Fruit fly (Drosophila melanogaster): ENCODE results near the gene CG31639.

The CG31639 gene

dm6 chr2L:6118212-6118611 lies 36.7 kb downstream of the CG31639 start, which contains the start of gene CG31642:
Gene CG31642 (plus strand): TSS chr2L:6118512.
- TF ChIP-seq CG15710 (tag; optimal IDR thresholded peaks at IDR 0.05) (no peak), CG9948 (tag; optimal IDR thresholded peaks at IDR 0.05) (no peak), Snoo (tag; optimal IDR thresholded peaks at IDR 0.05) (no peak), Pif1A (GFP tag; optimal IDR thresholded peaks at IDR 0.05) (no peak), Ets98B (GFP tag; IDR thresholded peaks at IDR 0.05) (no peak), CG14655 (GFP tag; optimal IDR thresholded peaks at IDR 0.05) (no peak), fd96Ca (GFP tag; IDR thresholded peaks at IDR 0.05) (no peak), EcR (GFP tag; optimal IDR thresholded peaks at IDR 0.05) (no peak), CG10348 (GFP tag; IDR thresholded peaks at IDR 0.05) (no peak), Pif1B (GFP tag; optimal IDR thresholded peaks at IDR 0.05) (no peak), CG8159 (tag; optimal IDR thresholded peaks at IDR 0.05) (no peak), CG13204 (GFP tag; optimal IDR thresholded peaks at IDR 0.05) (no peak), CG17806 (tag; optimal IDR thresholded peaks at IDR 0.05) (no peak), rn (GFP tag; IDR thresholded peaks at IDR 0.05) (no peak), CG4496 (GFP tag; IDR thresholded peaks at IDR 0.05) (no peak), CG12605 (GFP tag; IDR thresholded peaks at IDR 0.05) (no peak), CG8301 (tag; optimal IDR thresholded peaks at IDR 0.05) (no peak)

DNA sequence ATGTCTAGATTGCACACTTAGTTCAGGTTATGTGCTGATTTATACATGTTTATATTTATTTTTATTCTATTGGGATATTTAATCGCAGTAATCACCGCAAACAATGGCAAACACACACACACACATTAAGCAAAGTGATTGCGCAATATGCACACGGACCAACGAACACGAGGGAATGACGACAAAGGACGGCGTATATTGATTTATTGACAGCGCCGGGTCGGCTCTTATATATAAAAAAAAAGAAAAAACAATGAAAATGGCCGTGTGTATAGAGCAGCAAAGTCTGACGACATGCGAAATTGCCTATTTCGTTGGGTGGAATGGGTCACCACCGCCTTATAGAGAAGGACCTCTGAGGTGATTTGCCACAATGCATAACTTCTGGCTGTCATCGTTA lies 44.2 kb downstream of the CG31639 start:
- TF ChIP-seq CG8159 (tag; optimal IDR thresholded peaks at IDR 0.05), result no peak
- TF ChIP-seq EcR (GFP tag; optimal IDR thresholded peaks at IDR 0.05), result no peak
- no peak for TF ChIP-seq CG32121 (GFP tag; IDR thresholded peaks at IDR 0.05)
- TF ChIP-seq CG17806 (tag; optimal IDR thresholded peaks at IDR 0.05), result no peak
- TF ChIP-seq gl (tag; optimal IDR thresholded peaks at IDR 0.05), result no peak
- TF ChIP-seq rn (GFP tag; IDR thresholded peaks at IDR 0.05), result no peak
- TF ChIP-seq CG14655 (GFP tag; optimal IDR thresholded peaks at IDR 0.05), result no peak
- TF ChIP-seq CG12605 (GFP tag; IDR thresholded peaks at IDR 0.05), result no peak
- TF ChIP-seq fd96Ca (GFP tag; IDR thresholded peaks at IDR 0.05), result no peak
- TF ChIP-seq Ets98B (GFP tag; IDR thresholded peaks at IDR 0.05), result no peak
- no peak for TF ChIP-seq D1 (tag; optimal IDR thresholded peaks at IDR 0.05)
- TF ChIP-seq CG34367 (tag; optimal IDR thresholded peaks at IDR 0.05), result no peak
- TF ChIP-seq Pif1B (GFP tag; optimal IDR thresholded peaks at IDR 0.05), result no peak
- no peak for TF ChIP-seq Pif1A (GFP tag; optimal IDR thresholded peaks at IDR 0.05)
- no peak for TF ChIP-seq CG9948 (tag; optimal IDR thresholded peaks at IDR 0.05)
- no peak for TF ChIP-seq CG10348 (GFP tag; IDR thresholded peaks at IDR 0.05)

DNA sequence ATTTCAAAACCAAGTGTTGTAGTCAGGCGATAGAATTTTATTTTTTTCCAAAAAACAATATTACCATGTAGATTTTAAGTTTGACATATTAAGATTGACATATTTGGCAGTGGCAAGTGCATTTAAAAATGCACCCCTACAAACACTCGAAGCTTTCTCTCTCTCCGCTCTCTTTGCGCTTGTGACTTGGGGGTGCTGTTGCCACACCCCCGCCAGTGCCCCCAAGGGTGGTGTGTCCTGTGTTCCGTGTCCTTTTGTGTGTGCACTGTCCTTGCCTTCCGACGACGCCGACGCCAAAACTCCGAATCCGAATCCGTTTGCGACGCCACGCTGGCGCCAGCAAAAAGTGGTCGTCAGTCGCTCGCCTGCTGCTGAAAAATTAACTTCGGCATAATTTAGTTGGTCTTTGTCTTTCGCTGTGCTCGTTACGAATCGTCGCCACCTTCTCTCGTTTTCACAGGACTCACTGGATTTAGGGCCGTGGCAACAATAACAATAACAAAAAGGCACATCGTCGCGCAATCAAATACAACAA lies 45.6 kb downstream of the CG31639 start:
- TF ChIP-seq Pif1B (GFP tag; optimal IDR thresholded peaks at IDR 0.05), result no peak
- TF ChIP-seq CG17806 (tag; optimal IDR thresholded peaks at IDR 0.05), result no peak
- TF ChIP-seq CG12605 (GFP tag; IDR thresholded peaks at IDR 0.05), result no peak
- TF ChIP-seq CG8159 (tag; optimal IDR thresholded peaks at IDR 0.05), result no peak
- TF ChIP-seq CG14655 (GFP tag; optimal IDR thresholded peaks at IDR 0.05), result no peak
- TF ChIP-seq CG10348 (GFP tag; IDR thresholded peaks at IDR 0.05), result no peak
